Worm (Caenorhabditis elegans) whole organism, L4 larva: Measurements from ENCODE around the gene srh-217.

Source experiments
- dmd-6 ChIP-seq: fragments of 200-800 bp; sonication (Bioruptor generic); IDR thresholded peaks from 2 replicates; pipeline ENCODE4 v1.3.6; 2022; ENCODE audit warnings: missing genetic modification reagents, missing genetic modification characterization, missing compliant biosample characterization
- dpl-1 ChIP-seq: fragments of 150-350 bp; optimal IDR thresholded peaks from 2 replicates; lab custom pipeline; 2014; ENCODE audit warnings: missing biosample characterization, missing genetic modification reagents, missing genetic modification characterization
- mdt-29 ChIP-seq: fragments of 200-800 bp; sonication (Bioruptor generic); IDR thresholded peaks from 2 replicates; pipeline ENCODE4 v1.3.6; 2022; ENCODE audit warnings: missing genetic modification reagents, missing genetic modification characterization, missing compliant biosample characterization
- nhr-11 ChIP-seq: fragments of 150-350 bp; optimal IDR thresholded peaks from 2 replicates; lab custom pipeline; 2014; ENCODE audit warnings: missing biosample characterization, missing genetic modification characterization
- unc-62 ChIP-seq, 3 experiments: fragments of 150-350 bp in 1 of 3; sonication (generic microtip); optimal IDR thresholded peaks in 2 of 3; peaks in 1 of 3; 1 replicate in 1 of 3; 2 replicates in 2 of 3; lab custom pipeline; 2014 to 2017; ENCODE audit warnings: missing biosample characterization in 3 of 3, missing genetic modification characterization in 3 of 3, missing genetic modification reagents in 3 of 3, missing genotype in 1 of 3

DNA sequence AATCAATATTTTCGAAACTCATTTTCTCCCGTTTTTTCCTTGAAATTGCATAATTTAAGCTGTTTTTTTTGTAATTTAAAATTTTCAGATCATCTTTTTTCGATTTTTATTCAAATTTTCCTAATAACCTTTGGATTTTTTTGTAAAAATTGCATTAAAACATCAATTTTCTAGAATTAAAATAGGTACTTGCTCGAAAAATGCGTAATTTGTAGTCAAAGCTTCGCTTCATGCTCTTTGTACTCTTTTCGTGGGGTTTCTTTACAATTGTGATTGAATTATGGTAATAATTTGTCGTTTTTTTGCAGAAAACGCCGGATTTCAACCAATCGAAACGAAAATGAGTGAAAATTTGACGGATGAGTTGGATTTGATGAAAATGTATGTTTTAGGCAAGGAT lies 3.6 kb upstream of the srh-217 start, which contains the start of gene fog-2:
- no peak for TF ChIP-seq nhr-11 (tag; lab: Kevin White, UChicago)
- no peak for TF ChIP-seq unc-62 (GFP tag; optimal IDR thresholded peaks at IDR 0.05 in 1 of 2; lab: Kevin White, UChicago)
- no peak for TF ChIP-seq unc-62 (tag; optimal IDR thresholded peaks at IDR 0.05; lab: Kevin White, UChicago)
- no peak for TF ChIP-seq mdt-29
- TF ChIP-seq dmd-6 = no peak
- TF ChIP-seq dpl-1 (GFP tag; lab: Kevin White, UChicago) = no peak
